Fruit fly (Drosophila melanogaster) whole organism, embryonic: ENCODE results near the gene eIF4A.

Experiments used
- B-H2 ChIP-seq: fragments of 200-800 bp; sonication (Bioruptor generic); optimal IDR thresholded peaks from 2 replicates; lab custom pipeline; 2018; ENCODE audit warnings: missing biosample characterization, mild to moderate bottlenecking, missing genetic modification characterization
- Bteb2 ChIP-seq: fragments of 200-800 bp; sonication (Bioruptor generic); optimal IDR thresholded peaks from 2 replicates; lab custom pipeline; 2016; ENCODE audit warnings: missing biosample characterization, missing genetic modification characterization
- CG10267 ChIP-seq: fragments of 200-800 bp; sonication (Bioruptor generic); optimal IDR thresholded peaks from 2 replicates; lab custom pipeline; 2018; ENCODE audit warnings: missing biosample characterization, mild to moderate bottlenecking, missing genetic modification characterization, moderate library complexity
- CG12071 ChIP-seq: fragments of 200-800 bp; sonication (Bioruptor generic); optimal IDR thresholded peaks from 3 replicates; lab custom pipeline; 2018; ENCODE audit warnings: missing biosample characterization, mild to moderate bottlenecking, missing genetic modification characterization
- CG12219 ChIP-seq: fragments of 200-800 bp; sonication (Bioruptor generic); optimal IDR thresholded peaks from 3 replicates; lab custom pipeline; 2018; ENCODE audit warnings: missing biosample characterization, mild to moderate bottlenecking, missing genetic modification characterization
- CG15479 ChIP-seq: fragments of 200-800 bp; sonication (Bioruptor generic); optimal IDR thresholded peaks from 3 replicates; lab custom pipeline; 2019; ENCODE audit warnings: missing biosample characterization, mild to moderate bottlenecking, missing genetic modification characterization, moderate library complexity
- CG17829 ChIP-seq: fragments of 200-800 bp; optimal IDR thresholded peaks from 2 replicates; lab custom pipeline; 2019; ENCODE audit warnings: missing biosample characterization, mild to moderate bottlenecking, missing genetic modification characterization, moderate library complexity
- CG1832 ChIP-seq: fragments of 200-800 bp; sonication (Bioruptor generic); optimal IDR thresholded peaks from 2 replicates; lab custom pipeline; 2017; ENCODE audit warnings: missing biosample characterization, mild to moderate bottlenecking, missing genetic modification characterization, inconsistent platforms
- CG3065 ChIP-seq: fragments of 200-800 bp; sonication (Bioruptor generic); optimal IDR thresholded peaks from 2 replicates; lab custom pipeline; 2016; ENCODE audit warnings: missing biosample characterization, missing genetic modification characterization
- CG4707 ChIP-seq: fragments of 200-800 bp; sonication (Bioruptor generic); optimal IDR thresholded peaks from 2 replicates; lab custom pipeline; 2018; ENCODE audit warnings: missing biosample characterization, mild to moderate bottlenecking, missing genetic modification characterization, moderate library complexity
- CG4730 ChIP-seq: fragments of 200-800 bp; sonication (Bioruptor generic); IDR thresholded peaks from 2 replicates; pipeline ENCODE4 v1.3.6; 2022; ENCODE audit warnings: missing biosample characterization, missing genetic modification characterization
- CG4854 ChIP-seq: fragments of 200-800 bp; sonication (Bioruptor generic); optimal IDR thresholded peaks from 2 replicates; lab custom pipeline; 2016; ENCODE audit warnings: missing biosample characterization, missing genetic modification characterization, inconsistent platforms
- CG6175 ChIP-seq: fragments of 200-800 bp; sonication (Bioruptor generic); IDR thresholded peaks from 3 replicates; pipeline ENCODE4 v1.3.6; 2022; ENCODE audit warnings: missing biosample characterization, missing genetic modification characterization
- CG7357 ChIP-seq: fragments of 200-800 bp; sonication (Bioruptor generic); IDR thresholded peaks from 3 replicates; pipeline ENCODE4 v1.3.6; 2022; ENCODE audit warnings: missing biosample characterization, missing genetic modification characterization
- CkIIα-i1 ChIP-seq: fragments of 200-800 bp; sonication (Bioruptor generic); IDR thresholded peaks from 2 replicates; pipeline ENCODE4 v1.3.6; 2022; ENCODE audit warnings: missing biosample characterization, missing genetic modification characterization
- Dll ChIP-seq: fragments of 200-800 bp; sonication (Bioruptor generic); IDR thresholded peaks from 4 replicates; pipeline ENCODE4 v1.3.6; 2022; ENCODE audit warnings: missing biosample characterization, missing genetic modification characterization; ENCODE audit not compliant: partially characterized antibody
- Hr78 ChIP-seq, 2 experiments: fragments of 200-800 bp in 1 of 2; fragments of >200 bp in 1 of 2; sonication (Bioruptor generic) in 1 of 2; optimal IDR thresholded peaks; 2 replicates each; lab custom pipeline; 2017 to 2019; ENCODE audit warnings: missing biosample characterization in 2 of 2, missing genetic modification characterization in 2 of 2, mild to moderate bottlenecking in 1 of 2, moderate library complexity in 1 of 2
- Lim3 ChIP-seq: fragments of 200-800 bp; sonication (Bioruptor generic); IDR thresholded peaks from 2 replicates; pipeline ENCODE4 v1.3.6; 2022; ENCODE audit warnings: missing biosample characterization, missing genetic modification characterization
- MTF-1 ChIP-seq: fragments of 200-800 bp; sonication (Bioruptor generic); optimal IDR thresholded peaks from 2 replicates; lab custom pipeline; 2018; ENCODE audit warnings: missing biosample characterization, mild to moderate bottlenecking, missing genetic modification characterization, borderline replicate concordance
- Med ChIP-seq: fragments of 200-800 bp; sonication (Bioruptor generic); peaks from one replicate; lab custom pipeline; 2016; ENCODE audit warnings: missing biosample characterization, missing genetic modification characterization, mild to moderate bottlenecking, inconsistent platforms, moderate library complexity
- NC2β ChIP-seq: fragments of 200-800 bp; sonication (Bioruptor generic); optimal IDR thresholded peaks from 2 replicates; lab custom pipeline; 2016; ENCODE audit warnings: missing biosample characterization, missing genetic modification characterization
- Oaz ChIP-seq: fragments of 200-800 bp; sonication (Bioruptor generic); IDR thresholded peaks from 2 replicates; pipeline ENCODE4 v1.3.6; 2022; ENCODE audit warnings: missing biosample characterization, missing genetic modification characterization
- Sry-δ ChIP-seq: fragments of 200-800 bp; sonication (Bioruptor generic); optimal IDR thresholded peaks from 2 replicates; lab custom pipeline; 2016; ENCODE audit warnings: missing biosample characterization, missing genetic modification characterization
- al ChIP-seq: fragments of 200-800 bp; sonication (Bioruptor generic); IDR thresholded peaks from 2 replicates; pipeline ENCODE4 v1.3.6; 2022; ENCODE audit warnings: missing biosample characterization, missing genetic modification characterization
- ara ChIP-seq: fragments of 200-800 bp; sonication (Bioruptor generic); IDR thresholded peaks from 2 replicates; pipeline ENCODE4 v1.3.6; 2022; ENCODE audit warnings: missing biosample characterization, missing genetic modification characterization
- ato ChIP-seq: fragments of 200-800 bp; sonication (Bioruptor generic); IDR thresholded peaks from 2 replicates; pipeline ENCODE4 v1.3.6; 2022; ENCODE audit warnings: missing biosample characterization, missing genetic modification characterization; ENCODE audit not compliant: partially characterized antibody
- caup ChIP-seq: fragments of 200-800 bp; sonication (Bioruptor generic); optimal IDR thresholded peaks from 3 replicates; lab custom pipeline; 2017; ENCODE audit warnings: missing biosample characterization, mild to moderate bottlenecking, missing genetic modification characterization, moderate library complexity; ENCODE audit not compliant: severe bottlenecking
- ci ChIP-seq: fragments of 200-800 bp; sonication (Bioruptor generic); IDR thresholded peaks from 3 replicates; pipeline ENCODE4 v1.3.6; 2022; ENCODE audit warnings: missing biosample characterization, missing genetic modification characterization
- da ChIP-seq: fragments of 200-800 bp; sonication (Bioruptor generic); optimal IDR thresholded peaks from 2 replicates; lab custom pipeline; 2016; ENCODE audit warnings: missing biosample characterization, missing genetic modification characterization
- ewg ChIP-seq: fragments of 200-800 bp; sonication (Bioruptor generic); optimal IDR thresholded peaks from 3 replicates; lab custom pipeline; 2017; ENCODE audit warnings: mild to moderate bottlenecking, missing biosample characterization, missing genetic modification reagents, missing genetic modification characterization
- grn ChIP-seq: fragments of 200-800 bp; sonication (Bioruptor generic); optimal IDR thresholded peaks from 3 replicates; lab custom pipeline; 2017; ENCODE audit warnings: missing biosample characterization, missing genetic modification characterization
- her ChIP-seq: fragments of 200-800 bp; sonication (Bioruptor generic); optimal IDR thresholded peaks from 2 replicates; lab custom pipeline; 2016; ENCODE audit warnings: missing biosample characterization, missing genetic modification characterization
- hkb ChIP-seq, 2 experiments: fragments of 200-800 bp in 1 of 2; fragments of >200 bp in 1 of 2; sonication (Bioruptor generic) in 1 of 2; IDR thresholded peaks in 1 of 2; optimal IDR thresholded peaks in 1 of 2; 2 replicates each; pipeline versions ENCODE4 v1.3.6 to Lab custom; 2017 to 2022; ENCODE audit warnings: missing biosample characterization in 1 of 2, missing genetic modification characterization in 1 of 2
- insv ChIP-seq, 2 experiments: fragments of 200-800 bp; sonication (Bioruptor generic); optimal IDR thresholded peaks; 3 replicates each; lab custom pipeline; 2016 to 2018; ENCODE audit warnings: missing biosample characterization in 2 of 2, missing genetic modification characterization in 2 of 2
- knrl ChIP-seq: fragments of 200-800 bp; sonication (Bioruptor generic); IDR thresholded peaks from 3 replicates; pipeline ENCODE4 v1.3.6; 2022; ENCODE audit warnings: missing biosample characterization, missing genetic modification characterization; ENCODE audit not compliant: partially characterized antibody
- mirr ChIP-seq: fragments of 200-800 bp; sonication (Bioruptor generic); optimal IDR thresholded peaks from 3 replicates; lab custom pipeline; 2018; ENCODE audit warnings: missing biosample characterization, mild to moderate bottlenecking, missing genetic modification characterization
- nau ChIP-seq: fragments of 200-800 bp; sonication (Bioruptor generic); optimal IDR thresholded peaks from 3 replicates; lab custom pipeline; 2017; ENCODE audit warnings: missing biosample characterization, mild to moderate bottlenecking, missing genetic modification characterization, missing genetic modification reagents
- nmo ChIP-seq: fragments of 200-800 bp; sonication (Bioruptor generic); optimal IDR thresholded peaks from 2 replicates; lab custom pipeline; 2018; ENCODE audit warnings: missing biosample characterization, mild to moderate bottlenecking, missing genetic modification characterization, moderate library complexity
- phol ChIP-seq: fragments of 200-800 bp; sonication (Bioruptor generic); optimal IDR thresholded peaks from 3 replicates; lab custom pipeline; 2018; ENCODE audit warnings: missing biosample characterization, mild to moderate bottlenecking, missing genetic modification characterization, moderate library complexity
- prd ChIP-seq, 3 experiments: fragments of >200 bp in 2 of 3; fragments of 200-800 bp in 1 of 3; sonication (Bioruptor generic) in 1 of 3; optimal IDR thresholded peaks in 2 of 3; IDR thresholded peaks in 1 of 3; 2 replicates in 2 of 3; 3 replicates in 1 of 3; pipeline versions ENCODE4 v1.3.6 to Lab custom; 2017 to 2022; ENCODE audit warnings: missing biosample characterization in 1 of 3, missing genetic modification characterization in 1 of 3
- pros ChIP-seq: fragments of 200-800 bp; sonication (Bioruptor generic); optimal IDR thresholded peaks from 3 replicates; lab custom pipeline; 2019; ENCODE audit warnings: missing biosample characterization, mild to moderate bottlenecking, missing genetic modification characterization, moderate library complexity
- sc ChIP-seq, 3 experiments: fragments of >200 bp in 2 of 3; fragments of 200-800 bp in 1 of 3; sonication (Bioruptor generic) in 1 of 3; optimal IDR thresholded peaks; 2 replicates in 2 of 3; 3 replicates in 1 of 3; lab custom pipeline; 2017; ENCODE audit warnings: mild to moderate bottlenecking in 1 of 3, missing biosample characterization in 1 of 3, missing genetic modification characterization in 1 of 3, missing genetic modification reagents in 1 of 3
- sim ChIP-seq: fragments of 200-800 bp; sonication (Bioruptor generic); IDR thresholded peaks from 2 replicates; pipeline ENCODE4 v1.3.6; 2022; ENCODE audit warnings: missing biosample characterization, missing genetic modification characterization
- sob ChIP-seq: fragments of 200-800 bp; sonication (Bioruptor generic); IDR thresholded peaks from 2 replicates; pipeline ENCODE4 v1.3.6; 2022; ENCODE audit warnings: missing biosample characterization, missing genetic modification characterization
- sqz ChIP-seq: fragments of 200-800 bp; sonication (Bioruptor generic); optimal IDR thresholded peaks from 3 replicates; lab custom pipeline; 2018; ENCODE audit warnings: missing biosample characterization, mild to moderate bottlenecking, missing genetic modification characterization
- sug ChIP-seq: fragments of 200-800 bp; optimal IDR thresholded peaks from 2 replicates; lab custom pipeline; 2019; ENCODE audit warnings: missing biosample characterization, mild to moderate bottlenecking, missing genetic modification characterization, moderate library complexity
- toy ChIP-seq: fragments of 200-800 bp; sonication (Bioruptor generic); IDR thresholded peaks from 2 replicates; pipeline ENCODE4 v1.3.6; 2022; ENCODE audit warnings: missing biosample characterization, missing genetic modification characterization
- trh ChIP-seq: fragments of 200-800 bp; sonication (Bioruptor generic); optimal IDR thresholded peaks from 2 replicates; lab custom pipeline; 2016; ENCODE audit warnings: missing biosample characterization, missing genetic modification characterization

eIF4A gene

dm6 chr2L:5979055-5979399 is 2.5 kb upstream of the eIF4A start:
- peak; percentile 93 for TF ChIP-seq sug (tag; lab: Kevin White, UChicago)
- no peak for TF ChIP-seq insv (GFP tag; optimal IDR thresholded peaks at IDR 0.05; lab: Kevin White, UChicago)
- no peak for TF ChIP-seq caup (GFP tag; lab: Kevin White, UChicago)
- no peak for TF ChIP-seq CG12219 (GFP tag; lab: Kevin White, UChicago)
- no peak for TF ChIP-seq CkIIα-i1 (GFP tag; lab: Robert Waterston, UW)
- no peak for TF ChIP-seq CG4707
- TF ChIP-seq ara (GFP tag; lab: Robert Waterston, UW), result no peak
- TF ChIP-seq MTF-1 (GFP tag; lab: Kevin White, UChicago), result no peak
- peak; percentile 61 for TF ChIP-seq phol (tag; lab: Kevin White, UChicago)
- peak; percentile 95 for TF ChIP-seq ewg
- peak; percentile 49 for TF ChIP-seq grn (GFP tag; lab: Kevin White, UChicago)
- TF ChIP-seq Hr78 (GFP tag; optimal IDR thresholded peaks at IDR 0.05; lab: Kevin White, UChicago), result peak in 1 of 2 experiments; percentile 33
- TF ChIP-seq sim, result no peak
- peak; percentile 46 for TF ChIP-seq CG1832 (GFP tag; lab: Kevin White, UChicago)
- TF ChIP-seq Med, result peak; percentile 38
- TF ChIP-seq Dll (GFP tag; lab: Robert Waterston, UW), result no peak
- no peak for TF ChIP-seq nau
- no peak for TF ChIP-seq CG4730 (GFP tag; lab: Robert Waterston, UW)
- TF ChIP-seq NC2β (GFP tag; lab: Kevin White, UChicago), result no peak
- no peak for TF ChIP-seq B-H2 (GFP tag; lab: Kevin White, UChicago)
- no peak for TF ChIP-seq ato (GFP tag; lab: Robert Waterston, UW)
- no peak for TF ChIP-seq toy (GFP tag; lab: Robert Waterston, UW)
- no peak for TF ChIP-seq CG4854
- TF ChIP-seq CG12071 (GFP tag; lab: Kevin White, UChicago), result peak; percentile 7
- no peak for TF ChIP-seq knrl
- no peak for TF ChIP-seq sob (GFP tag; lab: Robert Waterston, UW)
- no peak for TF ChIP-seq al (GFP tag; lab: Robert Waterston, UW)
- TF ChIP-seq pros (GFP tag; lab: Kevin White, UChicago), result peak; percentile 40
- peak; percentile 42 for TF ChIP-seq CG10267 (tag; lab: Kevin White, UChicago)
- no peak for TF ChIP-seq Lim3 (GFP tag; lab: Robert Waterston, UW)
- peak; percentile 79 for TF ChIP-seq CG15479 (GFP tag; lab: Kevin White, UChicago)
- TF ChIP-seq trh (GFP tag; lab: Kevin White, UChicago), result no peak
- TF ChIP-seq her, result no peak
- TF ChIP-seq CG3065 (GFP tag; lab: Kevin White, UChicago), result peak; percentile 31
- no peak for TF ChIP-seq da (GFP tag; lab: Kevin White, UChicago)

DNA sequence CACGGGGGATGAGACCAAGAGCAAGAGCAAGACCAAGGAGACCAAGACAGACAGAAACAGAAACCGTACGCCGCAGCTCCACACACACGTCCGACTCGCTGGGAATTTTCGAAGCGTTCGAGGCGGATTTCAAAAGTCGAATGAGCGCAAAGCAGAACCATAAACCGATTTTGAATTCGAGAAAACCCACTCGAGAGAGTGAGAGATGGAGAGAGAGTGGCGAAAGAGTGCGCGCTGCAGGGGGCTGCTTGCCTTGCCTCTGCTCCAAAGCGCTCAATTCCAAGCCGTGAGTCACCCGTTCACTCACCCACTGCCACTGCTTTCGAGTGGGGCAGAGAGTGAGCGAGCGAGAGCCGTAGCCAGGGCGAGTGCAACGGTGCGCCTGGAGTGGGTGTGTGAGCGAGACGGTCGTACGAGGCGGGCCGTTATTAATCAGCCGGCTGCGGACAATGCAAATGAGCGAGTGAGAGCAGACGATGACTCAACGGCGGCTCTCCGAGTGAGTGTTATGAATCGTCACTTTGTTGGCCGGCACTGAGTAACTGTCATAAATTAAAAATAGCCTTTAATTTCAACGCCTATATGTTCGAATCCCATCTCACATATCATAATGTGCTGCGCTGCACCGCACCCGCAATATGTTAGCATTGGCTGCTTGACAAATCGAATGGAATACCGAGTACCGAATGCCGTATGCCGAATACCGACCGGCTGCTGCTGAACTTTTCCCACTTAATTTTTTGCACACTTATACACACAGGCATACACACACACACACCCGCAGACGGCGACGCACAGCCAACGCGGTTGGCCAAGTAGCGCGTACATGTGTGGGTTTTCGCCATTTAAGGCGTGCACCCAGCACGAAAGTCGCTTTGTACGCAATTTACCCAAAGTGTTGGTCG is 1.4 kb upstream of the eIF4A start:
- no peak for TF ChIP-seq Bteb2 (GFP tag; lab: Kevin White, UChicago)
- no peak for TF ChIP-seq hkb (optimal IDR thresholded peaks at IDR 0.05; lab: Kevin White, UChicago)
- TF ChIP-seq hkb (GFP tag; IDR thresholded peaks at IDR 0.05; lab: Robert Waterston, UW), result no peak
- no peak for TF ChIP-seq Sry-δ (GFP tag; lab: Kevin White, UChicago)
- no peak for TF ChIP-seq CG7357 (GFP tag; lab: Robert Waterston, UW)
- TF ChIP-seq CG10267 (tag; lab: Kevin White, UChicago), result peak; percentile 26
- TF ChIP-seq prd (optimal IDR thresholded peaks at IDR 0.05; lab: Kevin White, UChicago), result no peak
- TF ChIP-seq prd (GFP tag; IDR thresholded peaks at IDR 0.05; lab: Robert Waterston, UW), result no peak
- no peak for TF ChIP-seq Oaz (GFP tag; lab: Robert Waterston, UW)
- TF ChIP-seq nmo, result no peak
- TF ChIP-seq sc (optimal IDR thresholded peaks at IDR 0.05; lab: Kevin White, UChicago), result no peak
- no peak for TF ChIP-seq sc (GFP tag; optimal IDR thresholded peaks at IDR 0.05; lab: Kevin White, UChicago)
- no peak for TF ChIP-seq sim
- TF ChIP-seq ci (GFP tag; lab: Robert Waterston, UW), result no peak
- TF ChIP-seq CG17829 (tag; lab: Kevin White, UChicago), result peak; percentile 5
- TF ChIP-seq sqz, result peak; percentile 6
- peak; percentile 56 for TF ChIP-seq mirr (GFP tag; lab: Kevin White, UChicago)
- no peak for TF ChIP-seq CG6175 (GFP tag; lab: Robert Waterston, UW)
